Worm (Caenorhabditis elegans) whole organism, L2 larva: Measurements from ENCODE around the gene ZK180.6.

ENCODE experiments used
- F13H6.1 ChIP-seq: sonication (generic microtip); optimal IDR thresholded peaks from 2 replicates; lab custom pipeline; 2016; ENCODE audit warnings: missing genetic modification characterization, missing compliant biosample characterization
- R02D3.7 ChIP-seq: fragments of 150-350 bp; optimal IDR thresholded peaks from 2 replicates; lab custom pipeline; 2014; ENCODE audit warnings: missing biosample characterization, missing genetic modification characterization
- ama-1 ChIP-seq: fragments of 150-350 bp; optimal IDR thresholded peaks from 2 replicates; lab custom pipeline; 2018; ENCODE audit warnings: inconsistent platforms
- ceh-82 ChIP-seq: fragments of 150-350 bp; optimal IDR thresholded peaks from 2 replicates; lab custom pipeline; 2014; ENCODE audit warnings: missing biosample characterization, missing genetic modification characterization
- egl-27 ChIP-seq: sonication (generic microtip); optimal IDR thresholded peaks from 3 replicates; lab custom pipeline; 2017; ENCODE audit warnings: missing biosample characterization, missing genetic modification reagents, missing genetic modification characterization
- lsy-2 ChIP-seq, 2 experiments: fragments of 150-350 bp in 1 of 2; sonication (generic microtip) in 1 of 2; optimal IDR thresholded peaks; 2 replicates each; lab custom pipeline; 2014 to 2017; ENCODE audit warnings: missing biosample characterization in 2 of 2, missing genetic modification characterization in 2 of 2
- mdl-1 ChIP-seq, 2 experiments: fragments of 150-350 bp in 1 of 2; sonication (generic microtip) in 1 of 2; optimal IDR thresholded peaks; 2 replicates each; lab custom pipeline; 2017; ENCODE audit warnings: missing biosample characterization in 2 of 2, missing genetic modification characterization in 2 of 2
- nhr-23 ChIP-seq: fragments of 150-350 bp; optimal IDR thresholded peaks from 2 replicates; lab custom pipeline; 2014; ENCODE audit warnings: missing biosample characterization, missing genetic modification reagents, missing genetic modification characterization
- skn-1 ChIP-seq: sonication (generic microtip); optimal IDR thresholded peaks from 2 replicates; lab custom pipeline; 2017; ENCODE audit warnings: missing biosample characterization, missing genetic modification characterization
- unc-55 ChIP-seq: fragments of 150-350 bp; sonication (generic microtip); optimal IDR thresholded peaks from 3 replicates; lab custom pipeline; 2014; ENCODE audit warnings: missing biosample characterization, missing genetic modification reagents, missing genetic modification characterization
- ztf-11 ChIP-seq: sonication (generic microtip); optimal IDR thresholded peaks from 2 replicates; lab custom pipeline; 2017; ENCODE audit warnings: missing biosample characterization, missing genetic modification characterization

- no peak for TF ChIP-seq mdl-1 (tag; optimal IDR thresholded peaks at IDR 0.05; lab: Kevin White, UChicago)
- no peak for TF ChIP-seq ama-1 (lab: Kevin White, UChicago)
- no peak for TF ChIP-seq lsy-2 (tag; optimal IDR thresholded peaks at IDR 0.05; lab: Kevin White, UChicago)
- TF ChIP-seq egl-27 (tag; lab: Kevin White, UChicago): no peak
- no peak for TF ChIP-seq F13H6.1
- TF ChIP-seq skn-1 (tag; lab: Kevin White, UChicago): no peak
- no peak for TF ChIP-seq R02D3.7 (tag; lab: Kevin White, UChicago)
- no peak for TF ChIP-seq nhr-23
- no peak for TF ChIP-seq ceh-82
- TF ChIP-seq unc-55: no peak
- no peak for TF ChIP-seq ztf-11
These were observed 1.2 kb upstream of the ZK180.6 start for ce11 chrIV:4526028-4526427.
